Worm (Caenorhabditis elegans): ENCODE data around the gene clec-170.

Gene clec-170

ce11 chrIV:1266724-1267123 is at the start of gene clec-170:
Gene clec-170, plus strand, starts transcription at chrIV:1266866.
- peak; percentile 75 for TF ChIP-seq fos-1 (tag; optimal IDR thresholded peaks at IDR 0.05)
- TF ChIP-seq elt-3 (tag; optimal IDR thresholded peaks at IDR 0.05) = no peak

ce11 chrIV:1221167-1221566 is 45.5 kb upstream of the clec-170 start, which contains the start of gene W09G12.10:
Gene W09G12.10, minus strand, starts transcription at chrIV:1221287.
- TF ChIP-seq sma-3 (GFP tag; optimal IDR thresholded peaks at IDR 0.05) = no peak
- peak; percentile 5 for TF ChIP-seq nhr-25 (tag; optimal IDR thresholded peaks at IDR 0.05)
- peak; percentile 22 for TF ChIP-seq peb-1 (tag; optimal IDR thresholded peaks at IDR 0.05)

- TF ChIP-seq mbf-1 (tag; optimal IDR thresholded peaks at IDR 0.05) (no peak), nhr-77 (tag; optimal IDR thresholded peaks at IDR 0.05) (no peak), nhr-21 (tag; optimal IDR thresholded peaks at IDR 0.05) (no peak), nhr-25 (tag; optimal IDR thresholded peaks at IDR 0.05) (no peak), ztf-1 (GFP tag; conservative IDR thresholded peaks at IDR 0.05) (no peak), unc-62 (GFP tag; optimal IDR thresholded peaks at IDR 0.05) (no peak), sma-3 (GFP tag; optimal IDR thresholded peaks at IDR 0.05) (no peak), zag-1 (tag; optimal IDR thresholded peaks at IDR 0.05) (no peak), snpc-4 (tag; optimal IDR thresholded peaks at IDR 0.05) (no peak), peb-1 (tag; optimal IDR thresholded peaks at IDR 0.05) (no peak), ZK546.5 (tag; optimal IDR thresholded peaks at IDR 0.05) (no peak), sem-4 (tag; optimal IDR thresholded peaks at IDR 0.05) (no peak), nhr-237 (tag; optimal IDR thresholded peaks at IDR 0.05) (no peak), mab-5 (tag; optimal IDR thresholded peaks at IDR 0.05) (no peak), skn-1 (tag; optimal IDR thresholded peaks at IDR 0.05) (no peak), ztf-11 (tag; optimal IDR thresholded peaks at IDR 0.05) (no peak), nhr-11 (tag; optimal IDR thresholded peaks at IDR 0.05) (no peak), lin-39 (tag; optimal IDR thresholded peaks at IDR 0.05) (no peak)
Observed at ce11 chrIV:1224781-1225180, 41.9 kb upstream of the clec-170 start.

ce11 chrIV:1225596-1226232 is 41.0 kb upstream of the clec-170 start, which contains the start of gene W09G12.8:
Gene W09G12.8, plus strand, starts transcription at chrIV:1226182.
- TF ChIP-seq skn-1 (tag; optimal IDR thresholded peaks at IDR 0.05) (no peak), Y55F3AM.14 (GFP tag; optimal IDR thresholded peaks at IDR 0.05) (no peak), sem-4 (tag; optimal IDR thresholded peaks at IDR 0.05) (no peak), nhr-6 (tag; optimal IDR thresholded peaks at IDR 0.05) (no peak), nhr-237 (tag; optimal IDR thresholded peaks at IDR 0.05) (no peak), sma-3 (GFP tag; optimal IDR thresholded peaks at IDR 0.05) (no peak), unc-55 (GFP tag; optimal IDR thresholded peaks at IDR 0.05) (no peak)

- no peak for TF ChIP-seq lin-39 (tag; optimal IDR thresholded peaks at IDR 0.05)
- TF ChIP-seq fos-1 (tag; optimal IDR thresholded peaks at IDR 0.05) = peak; percentile 72
Observed at ce11 chrIV:1228675-1229130, 38.0 kb upstream of the clec-170 start, which contains the start of gene W09G12.7. Gene W09G12.7, plus strand, starts transcription at chrIV:1229080.

ce11 chrIV:1231589-1231988 is 35.1 kb upstream of the clec-170 start, which contains the start of gene W09G12.6:
Gene W09G12.6, plus strand, starts transcription at chrIV:1231889.
- TF ChIP-seq nhr-6 (tag; optimal IDR thresholded peaks at IDR 0.05) = no peak
- TF ChIP-seq mdl-1 (tag; optimal IDR thresholded peaks at IDR 0.05) = no peak
- TF ChIP-seq F13H6.1 (tag; optimal IDR thresholded peaks at IDR 0.05) = no peak
- no peak for TF ChIP-seq ceh-82 (tag; optimal IDR thresholded peaks at IDR 0.05)
- no peak for TF ChIP-seq nhr-10 (tag; optimal IDR thresholded peaks at IDR 0.05)
- no peak for TF ChIP-seq unc-39 (tag; optimal IDR thresholded peaks at IDR 0.05)
- no peak for TF ChIP-seq nhr-237 (tag; optimal IDR thresholded peaks at IDR 0.05)
- TF ChIP-seq nhr-77 (tag; optimal IDR thresholded peaks at IDR 0.05) = no peak

ce11 chrIV:1232419-1233145 is 34.1 kb upstream of the clec-170 start:
- TF ChIP-seq sem-4 (tag; optimal IDR thresholded peaks at IDR 0.05) (no peak), nhr-10 (tag; optimal IDR thresholded peaks at IDR 0.05) (no peak), ceh-82 (tag; optimal IDR thresholded peaks at IDR 0.05) (no peak), unc-39 (tag; optimal IDR thresholded peaks at IDR 0.05) (no peak), nhr-6 (tag; optimal IDR thresholded peaks at IDR 0.05) (no peak), ztf-11 (tag; optimal IDR thresholded peaks at IDR 0.05) (no peak), mbf-1 (tag; optimal IDR thresholded peaks at IDR 0.05) (no peak), lin-11 (tag; optimal IDR thresholded peaks at IDR 0.05) (no peak), blmp-1 (tag; optimal IDR thresholded peaks at IDR 0.05; ENCODE audit: insufficient read depth) (no peak), ceh-16 (tag; optimal IDR thresholded peaks at IDR 0.05) (no peak), elt-3 (tag; optimal IDR thresholded peaks at IDR 0.05) (no peak), egl-27 (tag; optimal IDR thresholded peaks at IDR 0.05) (no peak), nhr-129 (tag; optimal IDR thresholded peaks at IDR 0.05) (no peak), unc-55 (GFP tag; optimal IDR thresholded peaks at IDR 0.05) (no peak), crh-2 (tag; optimal IDR thresholded peaks at IDR 0.05) (no peak)
